Fruit fly (Drosophila melanogaster) whole organism: Measurements from ENCODE around the gene Srp9.

Source experiments
- CG8478 ChIP-seq: fragments of >200 bp; optimal IDR thresholded peaks from 2 replicates; lab custom pipeline; 2018; ENCODE audit warnings: inconsistent platforms
- pan ChIP-seq: fragments of >200 bp; optimal IDR thresholded peaks from 2 replicates; lab custom pipeline; 2017
- psq ChIP-seq: fragments of >200 bp; optimal IDR thresholded peaks from 2 replicates; lab custom pipeline; 2017
- usp ChIP-seq: fragments of >200 bp; optimal IDR thresholded peaks from 2 replicates; lab custom pipeline; 2017; ENCODE audit warnings: missing biosample characterization, missing genetic modification characterization, mixed read lengths

DNA sequence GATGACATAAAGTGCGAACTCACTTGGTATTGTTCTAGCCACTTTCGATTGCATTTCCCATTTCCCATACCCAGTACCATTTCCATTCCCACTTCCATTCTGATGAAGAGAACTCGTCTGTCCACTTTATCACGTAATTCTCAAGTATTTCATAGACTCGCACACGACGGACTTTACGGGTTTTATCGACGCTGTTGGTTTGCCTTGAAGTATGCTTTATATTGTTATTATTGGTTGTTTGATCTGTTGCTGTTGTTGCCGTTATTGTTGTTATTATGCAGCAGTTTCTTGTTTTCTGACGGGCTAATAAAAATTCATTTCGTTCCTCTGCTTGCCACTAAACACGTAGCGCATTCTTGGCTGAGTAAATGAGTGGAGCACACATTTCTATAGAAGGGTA lies 16.4 kb downstream of the Srp9 start:
- TF ChIP-seq psq (lab: Kevin White, UChicago) = no peak
- TF ChIP-seq pan (lab: Kevin White, UChicago) = no peak
- no peak for TF ChIP-seq CG8478 (lab: Kevin White, UChicago)
- TF ChIP-seq usp = no peak
